Fruit fly (Drosophila melanogaster) whole organism, adult: ENCODE data around the gene CG3515.

Experiments used
- CG11617 ChIP-seq: fragments of 200-800 bp; sonication (Bioruptor generic); optimal IDR thresholded peaks from 2 replicates; lab custom pipeline; 2017; ENCODE audit warnings: mild to moderate bottlenecking, missing biosample characterization, missing genetic modification reagents, missing genetic modification characterization
- CG12768 ChIP-seq: fragments of 200-800 bp; sonication (Bioruptor generic); optimal IDR thresholded peaks from 2 replicates; lab custom pipeline; 2017; ENCODE audit warnings: missing biosample characterization, missing genetic modification characterization, mild to moderate bottlenecking, moderate library complexity, missing genetic modification reagents
- Mnt ChIP-seq: fragments of 200-800 bp; sonication (Bioruptor generic); optimal IDR thresholded peaks from 2 replicates; lab custom pipeline; 2016; ENCODE audit warnings: missing biosample characterization, mild to moderate bottlenecking, missing genetic modification characterization
- cic ChIP-seq: fragments of 200-800 bp; sonication (Bioruptor generic); optimal IDR thresholded peaks from 2 replicates; lab custom pipeline; 2017; ENCODE audit warnings: missing biosample characterization, mild to moderate bottlenecking, missing genetic modification characterization, moderate library complexity
- cnc ChIP-seq, 2 experiments: fragments of >200 bp; optimal IDR thresholded peaks; 2 replicates each; lab custom pipeline; 2017
- kay ChIP-seq: fragments of 200-800 bp; sonication (Bioruptor generic); peaks from one replicate; lab custom pipeline; 2016; ENCODE audit warnings: missing biosample characterization, missing genetic modification characterization, borderline replicate concordance
- pad ChIP-seq: fragments of 200-800 bp; sonication (Bioruptor generic); optimal IDR thresholded peaks from 3 replicates; lab custom pipeline; 2017; ENCODE audit warnings: missing biosample characterization, missing genetic modification characterization, mild to moderate bottlenecking, moderate library complexity, missing genetic modification reagents

DNA sequence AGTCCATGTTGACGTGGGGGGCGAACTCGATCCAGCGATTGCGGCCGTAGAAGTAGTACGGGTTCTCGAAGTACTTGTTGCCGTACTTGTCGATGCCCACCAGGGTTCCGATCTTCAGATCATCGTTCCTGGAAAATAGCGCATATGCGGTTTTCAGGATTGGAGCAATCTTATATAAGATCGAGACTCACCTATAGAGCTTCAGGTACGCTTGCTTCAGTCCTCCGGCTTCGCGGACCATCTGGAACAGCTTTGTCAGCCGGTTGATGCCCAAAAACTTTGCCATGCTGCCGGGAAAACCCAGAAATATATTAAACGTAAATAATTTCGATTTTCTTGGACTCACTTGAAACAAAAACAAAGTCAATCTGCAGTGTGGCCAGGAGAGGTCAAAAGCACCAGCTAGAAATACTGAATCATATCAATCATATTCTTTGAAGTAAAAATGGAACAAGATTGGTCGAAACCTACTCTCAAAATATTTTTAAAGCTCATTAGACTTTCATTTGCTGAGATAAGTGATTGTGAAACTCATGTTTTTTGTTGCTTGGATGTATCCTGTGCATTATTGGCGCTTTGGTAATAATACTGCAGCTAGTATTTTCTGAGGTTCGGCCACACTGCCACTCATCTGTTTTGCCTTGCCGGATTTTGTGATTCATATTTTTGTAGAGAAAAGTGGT lies 27.2 kb upstream of the CG3515 start, which contains the start of the genes ND-B17.2 and Arpc5:
- TF ChIP-seq CG12768 (no peak), kay (no peak), pad (no peak), Mnt (GFP tag; lab: Kevin White, UChicago) (peak; percentile 17), cic (GFP tag; lab: Kevin White, UChicago) (no peak), CG11617 (GFP tag; lab: Kevin White, UChicago) (peak; percentile 7), cnc (optimal IDR thresholded peaks at IDR 0.05; lab: Kevin White, UChicago) (no peak)
